Worm (Caenorhabditis elegans) whole organism, L1 larva: Measurements from ENCODE around the gene Y66H1A.5.

Experiments used
- F16B12.6 ChIP-seq: fragments of 150-350 bp; optimal IDR thresholded peaks from 2 replicates; lab custom pipeline; 2014; ENCODE audit warnings: missing biosample characterization, missing genetic modification characterization
- Y116A8C.19 ChIP-seq: sonication (generic microtip); optimal IDR thresholded peaks from 2 replicates; lab custom pipeline; 2016; ENCODE audit warnings: missing compliant biosample characterization, missing genetic modification characterization, borderline replicate concordance
- aly-2 ChIP-seq: fragments of 150-350 bp; optimal IDR thresholded peaks from 2 replicates; lab custom pipeline; 2014; ENCODE audit warnings: missing biosample characterization, missing genetic modification characterization
- ama-1 ChIP-seq: fragments of 150-350 bp; optimal IDR thresholded peaks from 2 replicates; lab custom pipeline; 2014
- ceh-63 ChIP-seq: fragments of 200-800 bp; sonication (Bioruptor generic); optimal IDR thresholded peaks from 2 replicates; lab custom pipeline; 2018; ENCODE audit warnings: mild to moderate bottlenecking, missing genetic modification characterization, missing compliant biosample characterization
- ceh-88 ChIP-seq: fragments of 200-800 bp; sonication (Bioruptor generic); IDR thresholded peaks from 2 replicates; pipeline ENCODE4 v1.3.6; 2022; ENCODE audit warnings: missing genetic modification characterization, missing compliant biosample characterization
- dsc-1 ChIP-seq: sonication (generic microtip); optimal IDR thresholded peaks from 2 replicates; lab custom pipeline; 2016; ENCODE audit warnings: mild to moderate bottlenecking, missing genetic modification characterization, missing compliant biosample characterization
- efl-1 ChIP-seq, 4 experiments: fragments of 150-350 bp; optimal IDR thresholded peaks in 3 of 4; peaks in 1 of 4; 1 replicate in 1 of 4; 2 replicates in 3 of 4; lab custom pipeline; 2014; ENCODE audit warnings: missing biosample characterization in 2 of 4, missing genetic modification characterization in 2 of 4, missing genetic modification reagents in 2 of 4
- egl-27 ChIP-seq, 2 experiments: fragments of 150-350 bp in 1 of 2; sonication (generic microtip); optimal IDR thresholded peaks; 3 replicates each; lab custom pipeline; 2017 to 2018; ENCODE audit warnings: missing biosample characterization in 2 of 2, missing genetic modification characterization in 2 of 2, missing genetic modification reagents in 2 of 2
- elt-2 ChIP-seq: sonication (generic microtip); optimal IDR thresholded peaks from 2 replicates; lab custom pipeline; 2016; ENCODE audit warnings: missing genetic modification characterization, mild to moderate bottlenecking, inconsistent platforms, missing compliant biosample characterization, missing genetic modification reagents
- elt-3 ChIP-seq, 6 experiments: fragments of 150-350 bp in 1 of 6; sonication (generic microtip); optimal IDR thresholded peaks; 2 replicates each; lab custom pipeline; 2017 to 2018; ENCODE audit warnings: missing biosample characterization in 6 of 6, missing genetic modification characterization in 6 of 6, inconsistent platforms in 1 of 6
- ets-5 ChIP-seq: fragments of 200-800 bp; sonication (Bioruptor generic); IDR thresholded peaks from 2 replicates; pipeline ENCODE4 v1.3.6; 2022; ENCODE audit warnings: missing genetic modification characterization, missing compliant biosample characterization
- fkh-10 ChIP-seq: sonication (generic microtip); optimal IDR thresholded peaks from 2 replicates; lab custom pipeline; 2017; ENCODE audit warnings: missing biosample characterization, missing genetic modification reagents, missing genetic modification characterization
- fkh-4 ChIP-seq: sonication (generic microtip); optimal IDR thresholded peaks from 2 replicates; lab custom pipeline; 2016; ENCODE audit warnings: missing compliant biosample characterization, missing genetic modification characterization, borderline replicate concordance
- fkh-8 ChIP-seq: sonication (generic microtip); optimal IDR thresholded peaks from 2 replicates; lab custom pipeline; 2016; ENCODE audit warnings: mild to moderate bottlenecking, missing genetic modification characterization, missing compliant biosample characterization
- fos-1 ChIP-seq: fragments of 150-350 bp; optimal IDR thresholded peaks from 2 replicates; lab custom pipeline; 2014; ENCODE audit warnings: missing biosample characterization, missing genetic modification characterization
- irx-1 ChIP-seq: sonication (generic microtip); optimal IDR thresholded peaks from 2 replicates; lab custom pipeline; 2016; ENCODE audit warnings: missing genetic modification characterization, missing compliant biosample characterization
- jun-1 ChIP-seq: fragments of 150-350 bp; optimal IDR thresholded peaks from 2 replicates; lab custom pipeline; 2014; ENCODE audit warnings: missing biosample characterization, missing genetic modification reagents, missing genetic modification characterization
- lin-15B ChIP-seq: fragments of 150-350 bp; sonication (generic microtip); optimal IDR thresholded peaks from 3 replicates; lab custom pipeline; 2014; ENCODE audit warnings: missing biosample characterization, missing genetic modification characterization
- lsy-2 ChIP-seq, 2 experiments: fragments of 150-350 bp; optimal IDR thresholded peaks; 2 replicates each; lab custom pipeline; 2014; ENCODE audit warnings: missing biosample characterization in 2 of 2, missing genetic modification characterization in 2 of 2
- nhr-12 ChIP-seq: sonication (generic microtip); optimal IDR thresholded peaks from 2 replicates; lab custom pipeline; 2017; ENCODE audit warnings: missing biosample characterization, missing genetic modification characterization
- nhr-237 ChIP-seq: fragments of 150-350 bp; optimal IDR thresholded peaks from 2 replicates; lab custom pipeline; 2014; ENCODE audit warnings: missing biosample characterization, missing genetic modification characterization
- nhr-28 ChIP-seq: fragments of 150-350 bp; optimal IDR thresholded peaks from 2 replicates; lab custom pipeline; 2014; ENCODE audit warnings: missing biosample characterization, missing genetic modification characterization
- nhr-47 ChIP-seq: sonication (generic microtip); optimal IDR thresholded peaks from 2 replicates; lab custom pipeline; 2016; ENCODE audit warnings: mild to moderate bottlenecking, missing genetic modification characterization, moderate library complexity, missing compliant biosample characterization
- nhr-71 ChIP-seq: sonication (generic microtip); optimal IDR thresholded peaks from 2 replicates; lab custom pipeline; 2016; ENCODE audit warnings: mild to moderate bottlenecking, missing genetic modification characterization, moderate library complexity, missing compliant biosample characterization
- nhr-84 ChIP-seq: sonication (generic microtip); optimal IDR thresholded peaks from 2 replicates; lab custom pipeline; 2017; ENCODE audit warnings: missing biosample characterization, missing genetic modification characterization
- nhr-85 ChIP-seq: sonication (generic microtip); peaks from one replicate; lab custom pipeline; 2016; ENCODE audit warnings: missing genetic modification characterization, inconsistent platforms, missing compliant biosample characterization
- nhr-90 ChIP-seq: sonication (generic microtip); optimal IDR thresholded peaks from 2 replicates; lab custom pipeline; 2016; ENCODE audit warnings: mild to moderate bottlenecking, missing genetic modification characterization, missing compliant biosample characterization; ENCODE audit not compliant: poor library complexity
- snpc-4 ChIP-seq: fragments of 150-350 bp; optimal IDR thresholded peaks from 2 replicates; lab custom pipeline; 2014; ENCODE audit warnings: missing biosample characterization, missing genetic modification characterization
- swsn-7 ChIP-seq: sonication (generic microtip); optimal IDR thresholded peaks from 2 replicates; lab custom pipeline; 2016; ENCODE audit warnings: missing genetic modification characterization, missing compliant biosample characterization
- unc-30 ChIP-seq: sonication (generic microtip); optimal IDR thresholded peaks from 2 replicates; lab custom pipeline; 2017; ENCODE audit warnings: missing biosample characterization, missing genetic modification characterization
- unc-62 ChIP-seq: fragments of 150-350 bp; optimal IDR thresholded peaks from 2 replicates; lab custom pipeline; 2014; ENCODE audit warnings: missing biosample characterization, missing genetic modification reagents, missing genetic modification characterization
- unc-86 ChIP-seq: sonication (generic microtip); optimal IDR thresholded peaks from 2 replicates; lab custom pipeline; 2016; ENCODE audit warnings: missing genetic modification characterization, missing compliant biosample characterization
- unc-98 ChIP-seq: fragments of 200-800 bp; sonication (Bioruptor generic); IDR thresholded peaks from 2 replicates; pipeline ENCODE4 v1.3.6; 2022; ENCODE audit warnings: missing genetic modification characterization, missing compliant biosample characterization
- xbp-1 ChIP-seq: sonication (generic microtip); optimal IDR thresholded peaks from 2 replicates; lab custom pipeline; 2016; ENCODE audit warnings: missing genetic modification characterization, missing compliant biosample characterization
- zip-4 ChIP-seq: fragments of 200-800 bp; sonication (Bioruptor generic); optimal IDR thresholded peaks from 2 replicates; lab custom pipeline; 2018; ENCODE audit warnings: mild to moderate bottlenecking, missing genetic modification characterization, moderate library complexity, missing compliant biosample characterization
- ztf-11 ChIP-seq, 2 experiments: sonication (generic microtip); optimal IDR thresholded peaks; 2 replicates each; lab custom pipeline; 2016 to 2017; ENCODE audit warnings: missing genetic modification characterization in 2 of 2, missing biosample characterization in 1 of 2, missing compliant biosample characterization in 1 of 2

The Y66H1A.5 gene

DNA sequence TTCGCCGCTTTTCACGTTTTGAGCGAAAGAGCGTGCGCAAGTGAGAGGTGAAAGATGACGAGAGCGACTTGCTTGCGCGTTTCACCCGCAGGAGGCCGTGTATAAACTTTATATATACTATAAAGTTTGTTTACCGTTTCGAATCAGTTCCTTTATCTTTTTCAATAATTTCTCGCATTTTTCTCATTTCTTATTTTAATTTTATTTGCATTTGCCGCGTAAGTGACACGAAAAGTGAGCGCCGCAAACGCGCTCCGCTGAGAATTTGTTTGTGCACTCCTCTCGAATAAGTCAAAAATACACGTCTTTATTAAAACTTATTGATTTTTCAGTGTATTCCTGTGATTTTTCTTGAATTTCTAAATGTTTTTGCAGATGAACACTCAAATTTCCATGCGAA is 14.7 kb upstream of the Y66H1A.5 start, which contains the start of gene mrpl-55 (continued):
- TF ChIP-seq snpc-4 (tag; lab: Kevin White, UChicago) (peak; percentile 79), unc-98 (GFP tag; lab: Robert Waterston, UW) (no peak), xbp-1 (tag; lab: Kevin White, UChicago) (peak; percentile 95), fkh-4 (peak; percentile 57), nhr-47 (tag; lab: Kevin White, UChicago) (peak; percentile 95), unc-30 (tag; lab: Kevin White, UChicago) (peak; percentile 43), lin-15B (tag; lab: Kevin White, UChicago) (peak; percentile 92), ets-5 (GFP tag; lab: Robert Waterston, UW) (no peak), irx-1 (tag; lab: Kevin White, UChicago) (peak; percentile 88), nhr-237 (peak; percentile 80), ztf-11 (tag; optimal IDR thresholded peaks at IDR 0.05; lab: Kevin White, UChicago) (peak in 1 of 2 experiments; percentile 77), aly-2 (tag; lab: Kevin White, UChicago) (peak; percentile 77), Y116A8C.19 (tag; lab: Kevin White, UChicago) (no peak), fkh-10 (GFP tag; lab: Kevin White, UChicago) (peak; percentile 47), unc-86 (peak; percentile 88), nhr-84 (tag; lab: Kevin White, UChicago) (no peak), nhr-28 (tag; lab: Kevin White, UChicago) (no peak), fkh-8 (tag; lab: Kevin White, UChicago) (peak; percentile 92), egl-27 (tag; optimal IDR thresholded peaks at IDR 0.05; lab: Kevin White, UChicago) (peak; percentile 37), zip-4 (peak; percentile 66), nhr-12 (tag; lab: Kevin White, UChicago) (no peak), nhr-85 (tag; lab: Kevin White, UChicago) (peak; percentile 94), unc-62 (GFP tag; lab: Kevin White, UChicago) (peak; percentile 9), efl-1 (optimal IDR thresholded peaks at IDR 0.05; lab: Kevin White, UChicago) (peak; percentile 88 to 98), efl-1 (GFP tag; optimal IDR thresholded peaks at IDR 0.05 in 1 of 2; lab: Kevin White, UChicago) (peak; percentile 96 to 99), ama-1 (lab: Kevin White, UChicago) (no peak), ceh-88 (GFP tag; lab: Robert Waterston, UW) (peak; percentile 89), ceh-63 (GFP tag; lab: Kevin White, UChicago) (no peak), elt-3 (tag; optimal IDR thresholded peaks at IDR 0.05; lab: Kevin White, UChicago) (peak in 4 of 6 experiments; percentile 19 to 98 (median 64)), nhr-90 (tag; lab: Kevin White, UChicago) (peak; percentile 91), jun-1 (peak; percentile 82), elt-2 (tag; lab: Kevin White, UChicago) (peak; percentile 55)

DNA sequence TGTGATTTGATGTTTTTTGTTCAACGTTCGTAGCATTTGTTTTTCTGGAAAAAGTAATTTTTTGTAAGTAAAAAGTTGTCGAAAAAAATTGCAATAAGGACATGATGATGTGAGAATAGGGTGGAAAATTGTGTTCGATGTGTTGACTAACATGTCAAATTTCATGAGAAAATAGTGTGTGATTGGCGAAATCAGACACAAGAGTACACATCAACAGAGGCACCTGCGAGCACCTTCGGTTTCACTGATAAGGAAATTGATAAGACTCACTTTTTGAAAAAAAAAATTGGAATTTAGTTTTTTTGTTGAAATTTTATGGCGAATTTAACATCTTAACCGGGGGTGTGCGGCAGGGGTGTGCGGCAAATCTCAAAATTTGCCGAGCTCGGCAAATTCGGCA is 11.6 kb upstream of the Y66H1A.5 start, which contains the start of gene hum-8:
TSS of gene hum-8 (minus strand) at position 46 of the 400 bp plus-strand sequence.
- TF ChIP-seq efl-1 (optimal IDR thresholded peaks at IDR 0.05; lab: Kevin White, UChicago) (no peak), efl-1 (GFP tag; optimal IDR thresholded peaks at IDR 0.05 in 1 of 2; lab: Kevin White, UChicago) (peak in 1 of 2 experiments; percentile 89), lsy-2 (tag; optimal IDR thresholded peaks at IDR 0.05; lab: Kevin White, UChicago) (no peak), elt-2 (tag; lab: Kevin White, UChicago) (peak; percentile 58)
- TF ChIP-seq, all 84 proteins: peak for 2

DNA sequence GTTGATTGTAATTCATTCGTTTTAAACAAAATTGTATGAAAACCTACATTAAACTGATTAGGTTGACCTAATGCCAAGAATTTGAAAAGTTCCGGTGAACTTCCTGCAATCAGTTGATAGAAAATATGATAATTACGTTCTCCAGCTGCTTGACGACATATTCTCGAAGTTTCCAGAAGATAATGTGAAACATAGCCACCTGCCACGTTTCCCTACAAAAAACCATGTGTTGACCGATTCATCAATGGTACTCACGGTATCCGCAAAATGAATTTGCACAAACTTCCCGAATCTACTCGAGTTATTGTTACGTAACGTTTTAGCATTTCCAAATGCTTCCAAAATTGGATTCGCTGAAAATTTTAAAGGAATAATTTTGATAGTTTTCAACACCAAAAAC is 9.5 kb upstream of the Y66H1A.5 start:
- TF ChIP-seq swsn-7 (tag; lab: Kevin White, UChicago): no peak
- no peak for TF ChIP-seq F16B12.6 (tag; lab: Kevin White, UChicago)
- no peak for TF ChIP-seq dsc-1
- TF ChIP-seq nhr-71 (tag; lab: Kevin White, UChicago): no peak
- no peak for TF ChIP-seq fos-1 (tag; lab: Kevin White, UChicago)
- no peak for TF ChIP-seq fkh-8 (tag; lab: Kevin White, UChicago)
- TF ChIP-seq, all 84 proteins: peak for 0
